Worm (Caenorhabditis elegans) whole organism, dauer: ENCODE measurements around the gene R10E9.3.

ENCODE experiments used
- unc-62 ChIP-seq: sonication (generic microtip); optimal IDR thresholded peaks from 2 replicates; lab custom pipeline; 2017; ENCODE audit warnings: missing biosample characterization, missing genetic modification reagents, missing genetic modification characterization

The R10E9.3 gene

DNA sequence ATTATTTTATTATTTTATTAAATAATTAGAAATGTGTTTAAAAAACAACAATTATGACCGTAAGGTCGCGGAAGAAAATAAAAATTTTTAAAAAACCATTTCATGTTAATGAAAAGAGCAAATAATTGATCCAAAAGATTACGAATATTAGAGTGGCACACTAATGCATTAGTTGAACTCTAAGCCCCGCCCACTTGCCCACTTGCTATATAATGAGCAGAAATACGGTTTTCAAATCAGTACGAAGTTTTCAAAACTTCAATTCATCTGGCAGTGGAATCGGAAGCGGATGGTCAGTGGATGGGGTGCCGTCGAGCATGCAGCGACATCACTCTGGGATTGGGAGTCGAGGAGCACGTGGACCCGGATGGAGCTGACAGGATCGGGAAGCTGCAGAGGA is 27.7 kb downstream of the R10E9.3 start, which contains the start of gene C36E8.6:
TSS of gene C36E8.6 (plus strand) at position 301 of the 400 bp plus-strand sequence.
- TF ChIP-seq unc-62 (GFP tag; lab: Kevin White, UChicago): no peak

DNA sequence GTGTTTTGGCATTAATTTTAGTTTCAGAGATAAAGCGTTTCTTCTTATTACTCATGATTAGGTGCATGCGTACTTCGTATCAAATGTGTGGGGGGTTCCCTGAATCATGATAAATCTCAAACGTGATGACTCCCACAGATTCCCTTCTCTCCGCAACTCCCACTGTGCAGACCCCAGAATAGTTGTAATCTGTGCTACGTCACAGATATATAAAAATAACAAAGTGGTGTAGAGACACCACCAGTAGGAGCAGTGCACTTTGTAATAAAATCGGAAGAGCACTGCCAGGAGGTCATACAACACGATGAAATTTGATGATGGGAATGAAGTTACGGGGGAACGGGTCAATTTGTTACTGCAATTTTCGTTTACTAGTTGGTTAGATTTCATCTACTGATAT is 31.3 kb downstream of the R10E9.3 start:
- TF ChIP-seq unc-62 (GFP tag; lab: Kevin White, UChicago): no peak

DNA sequence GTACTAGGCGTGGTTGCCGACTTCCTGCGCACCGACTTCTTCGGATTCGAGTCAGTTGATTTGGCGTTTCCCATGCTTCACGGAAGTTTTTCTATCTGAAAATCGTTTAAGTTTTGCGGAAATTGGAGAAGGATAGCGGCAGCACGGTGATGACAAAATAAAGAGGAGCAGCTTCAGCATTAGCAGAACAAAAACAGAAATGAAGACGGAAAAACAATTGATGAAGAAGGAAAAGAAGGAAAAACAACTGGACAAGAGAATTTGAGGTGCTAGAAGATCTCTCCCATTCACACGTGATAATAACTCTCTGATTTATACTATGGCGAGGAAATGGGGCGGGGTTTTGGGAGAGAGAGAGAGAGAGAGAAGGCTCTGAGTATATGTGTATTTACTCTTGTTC is 32.1 kb downstream of the R10E9.3 start, which contains the start of gene glb-11:
TSS of gene glb-11 (minus strand) at position 101 of the 400 bp plus-strand sequence.
- TF ChIP-seq unc-62 (GFP tag; lab: Kevin White, UChicago): no peak

DNA sequence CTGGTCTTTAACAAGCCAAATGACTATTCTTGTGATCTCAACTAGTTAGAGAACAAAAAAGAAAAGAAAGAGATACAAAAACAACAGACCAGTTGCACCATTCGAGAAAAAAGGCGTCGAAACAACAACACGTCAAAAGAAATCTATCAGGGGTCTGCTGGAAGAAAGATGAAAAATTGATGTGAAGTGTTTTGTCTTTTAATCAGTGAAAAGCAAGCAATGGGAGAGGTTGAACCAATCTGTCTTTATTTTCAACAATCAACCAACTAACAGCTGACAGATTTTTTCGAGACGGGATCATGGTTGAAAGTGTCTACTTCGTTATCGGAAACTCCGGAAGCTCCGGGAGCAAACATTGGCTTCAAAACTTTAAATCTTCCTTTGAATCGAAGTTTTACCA is 34.4 kb downstream of the R10E9.3 start:
- TF ChIP-seq unc-62 (GFP tag; lab: Kevin White, UChicago): no peak

DNA sequence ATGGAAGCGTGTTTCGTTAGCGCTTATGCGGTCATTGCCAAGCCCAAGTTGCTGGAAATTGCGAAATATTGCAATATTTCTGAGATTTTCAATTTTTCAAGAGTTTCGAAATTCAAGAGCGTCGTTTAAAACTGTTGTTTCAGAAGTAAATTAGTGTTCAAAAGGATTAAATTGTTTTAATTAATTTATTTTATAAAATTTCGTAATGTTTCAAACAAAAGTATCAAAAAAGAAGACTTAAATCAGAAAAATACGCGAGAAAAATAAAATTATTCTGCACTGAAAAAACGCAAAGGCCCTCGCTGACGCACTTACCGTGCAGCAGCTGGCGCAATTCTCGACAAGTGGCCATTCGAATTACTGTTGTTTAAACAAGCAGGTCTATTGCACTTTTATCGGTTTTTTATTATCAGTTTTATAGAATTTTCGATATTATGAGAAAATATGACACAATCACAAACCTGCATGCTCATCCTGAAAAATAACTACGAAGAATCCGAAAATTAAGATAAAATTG is 44.1 kb downstream of the R10E9.3 start, which contains the start of gene tif-1A:
TSS of gene tif-1A (minus strand) at position 51 of the 517 bp plus-strand sequence.
- no peak for TF ChIP-seq unc-62 (GFP tag; lab: Kevin White, UChicago)

DNA sequence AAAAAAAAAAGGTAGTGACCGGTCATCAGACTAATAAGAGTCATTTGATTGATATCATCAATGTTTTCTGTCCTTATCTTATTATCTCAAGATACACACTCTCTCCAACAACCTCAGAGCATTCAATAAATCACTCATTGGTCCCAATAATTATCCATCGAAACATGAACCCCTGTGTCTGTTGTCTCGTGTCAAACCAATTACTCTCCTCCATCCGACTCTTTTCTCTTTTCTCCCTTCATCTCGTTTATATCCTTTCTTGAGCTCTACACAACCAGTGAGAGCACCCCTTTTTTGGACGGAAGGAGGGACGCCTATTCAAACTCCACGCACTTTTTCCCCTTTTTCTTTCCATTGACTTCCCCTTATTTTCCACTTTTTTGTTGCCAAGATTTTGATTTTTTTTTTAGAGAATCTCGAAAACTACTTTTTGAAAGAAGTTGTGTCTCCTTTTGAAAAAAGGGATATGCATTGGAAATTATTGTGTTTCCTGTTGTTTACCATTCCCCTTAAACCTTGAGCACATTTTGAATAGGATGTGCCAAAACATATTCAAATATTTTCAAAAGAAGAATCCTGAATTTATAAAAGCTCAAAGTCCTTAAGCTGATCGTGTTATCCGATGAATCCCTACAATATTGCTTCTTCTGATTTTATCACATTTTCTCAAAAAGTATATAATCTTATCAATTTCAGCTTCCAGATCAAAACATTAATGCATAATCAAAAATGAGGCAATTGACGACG is 45.6 kb downstream of the R10E9.3 start, which contains the start of gene pxd-1:
TSS of gene pxd-1 (plus strand) at position 697 of the 747 bp plus-strand sequence.
- TF ChIP-seq unc-62 (GFP tag; lab: Kevin White, UChicago): no peak

DNA sequence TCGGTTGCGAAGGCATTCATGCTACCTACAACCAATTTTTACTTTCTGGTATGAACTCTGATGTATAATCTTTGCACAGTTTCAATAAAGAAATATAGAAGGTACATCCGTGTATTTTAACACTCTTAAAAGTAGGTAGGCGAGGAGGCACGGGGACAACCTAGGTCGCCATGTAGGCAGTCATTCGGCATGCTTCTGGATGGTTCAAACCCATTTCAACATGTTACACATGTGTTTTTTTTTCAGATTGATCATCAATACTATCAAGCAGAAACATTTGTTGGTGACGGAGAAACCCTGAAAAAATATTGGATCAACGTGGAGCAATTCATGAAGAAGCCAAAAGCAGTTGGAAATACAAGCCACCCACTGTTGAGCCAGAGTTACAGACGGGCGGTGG is 47.0 kb downstream of the R10E9.3 start:
- no peak for TF ChIP-seq unc-62 (GFP tag; lab: Kevin White, UChicago)

DNA sequence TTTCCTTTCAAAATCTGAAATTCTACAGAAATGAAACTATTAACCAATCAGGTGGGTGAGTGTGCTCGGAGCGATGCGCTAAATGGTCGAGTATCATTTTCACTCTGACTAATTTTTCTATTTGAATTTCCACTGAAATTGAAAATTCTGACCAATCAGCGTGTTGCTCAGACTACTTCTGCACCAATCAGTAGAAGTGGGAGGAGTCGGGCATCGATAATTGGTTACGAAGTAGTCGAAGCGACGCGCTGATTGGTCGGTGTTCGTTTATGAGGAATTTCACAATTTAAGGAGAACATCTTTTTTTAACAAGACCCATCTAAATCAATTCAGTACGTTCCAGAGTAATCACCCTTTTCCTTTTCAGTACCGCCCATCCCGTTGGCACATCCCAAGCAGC is 49.2 kb downstream of the R10E9.3 start:
- no peak for TF ChIP-seq unc-62 (GFP tag; lab: Kevin White, UChicago)

DNA sequence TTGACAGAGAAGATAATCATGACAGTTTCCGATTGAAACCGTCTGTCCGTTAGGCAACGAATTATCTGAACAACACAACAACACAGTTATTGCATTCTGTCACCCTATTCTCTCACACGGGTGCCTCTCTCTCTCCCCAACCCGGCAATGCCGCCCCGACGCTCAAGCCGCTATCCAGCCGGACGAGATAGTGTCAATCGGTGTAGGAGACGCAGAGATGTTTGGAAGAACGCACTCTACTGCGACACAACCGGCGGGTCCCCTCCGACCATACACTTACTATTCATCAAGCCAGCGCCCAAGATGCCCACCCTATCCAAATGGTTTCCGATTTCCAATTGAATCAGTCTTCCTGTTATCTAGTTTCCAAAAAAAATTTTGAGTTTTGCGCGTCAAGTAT is 50.1 kb downstream of the R10E9.3 start:
- no peak for TF ChIP-seq unc-62 (GFP tag; lab: Kevin White, UChicago)

DNA sequence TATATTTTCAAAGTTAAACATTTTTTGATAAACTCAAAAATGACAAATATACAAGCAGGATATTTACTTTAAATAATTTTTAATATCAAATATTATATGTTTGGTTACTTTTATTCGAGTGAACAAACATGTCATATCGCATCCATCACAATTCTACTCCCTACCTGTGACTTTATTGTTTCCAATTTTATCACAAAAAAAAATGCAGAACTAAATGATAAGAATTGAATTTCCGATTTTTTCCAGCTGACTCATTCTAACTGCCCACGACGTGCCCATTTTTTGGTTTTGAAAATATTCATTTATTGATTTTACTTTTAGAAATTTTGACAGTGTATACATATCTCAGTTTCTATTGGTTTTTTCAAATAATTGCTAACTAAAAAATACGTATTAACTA is 51.0 kb downstream of the R10E9.3 start:
- TF ChIP-seq unc-62 (GFP tag; lab: Kevin White, UChicago): no peak
